Worm (Caenorhabditis elegans) whole organism, L1 larva: ENCODE data around the gene C34C12.7.
A peak's percentile ranks its signal among the peaks of the same experiment; 100 is the strongest.

Experiments
- aha-1 ChIP-seq: fragments of 150-350 bp; optimal IDR thresholded peaks from 2 replicates; lab custom pipeline; 2014; ENCODE audit warnings: missing biosample characterization, missing genetic modification characterization
- dpl-1 ChIP-seq, 3 experiments: fragments of 150-350 bp in 2 of 3; sonication (generic microtip) in 1 of 3; optimal IDR thresholded peaks; 2 replicates each; lab custom pipeline; 2014 to 2017; ENCODE audit warnings: missing biosample characterization in 3 of 3, missing genetic modification characterization in 3 of 3, missing genetic modification reagents in 3 of 3
- elt-2 ChIP-seq: sonication (generic microtip); optimal IDR thresholded peaks from 2 replicates; lab custom pipeline; 2016; ENCODE audit warnings: missing genetic modification characterization, mild to moderate bottlenecking, inconsistent platforms, missing compliant biosample characterization, missing genetic modification reagents
- ets-5 ChIP-seq: fragments of 200-800 bp; sonication (Bioruptor generic); IDR thresholded peaks from 2 replicates; pipeline ENCODE4 v1.3.6; 2022; ENCODE audit warnings: missing genetic modification characterization, missing compliant biosample characterization
- hlh-17 ChIP-seq: fragments of 200-800 bp; sonication (Bioruptor generic); optimal IDR thresholded peaks from 2 replicates; lab custom pipeline; 2018; ENCODE audit warnings: missing genetic modification characterization, mild to moderate bottlenecking, missing compliant biosample characterization, moderate library complexity, borderline replicate concordance
- lin-35 ChIP-seq, 2 experiments: fragments of 150-350 bp; optimal IDR thresholded peaks; 2 replicates each; lab custom pipeline; 2014; ENCODE audit warnings: missing biosample characterization in 2 of 2, missing genetic modification characterization in 2 of 2, missing genetic modification reagents in 2 of 2
- lsy-2 ChIP-seq, 2 experiments: fragments of 150-350 bp; optimal IDR thresholded peaks; 2 replicates each; lab custom pipeline; 2014; ENCODE audit warnings: missing biosample characterization in 2 of 2, missing genetic modification characterization in 2 of 2
- mep-1 ChIP-seq: fragments of 150-350 bp; optimal IDR thresholded peaks from 2 replicates; lab custom pipeline; 2014; ENCODE audit warnings: missing biosample characterization, missing genetic modification characterization
- nhr-12 ChIP-seq: sonication (generic microtip); optimal IDR thresholded peaks from 2 replicates; lab custom pipeline; 2017; ENCODE audit warnings: missing biosample characterization, missing genetic modification characterization
- nhr-77 ChIP-seq: fragments of 150-350 bp; optimal IDR thresholded peaks from 2 replicates; lab custom pipeline; 2014; ENCODE audit warnings: missing biosample characterization, missing genetic modification characterization
- skn-1 ChIP-seq: fragments of 150-350 bp; optimal IDR thresholded peaks from 2 replicates; lab custom pipeline; 2014; ENCODE audit warnings: missing biosample characterization, missing genetic modification characterization
- unc-62 ChIP-seq: fragments of 150-350 bp; optimal IDR thresholded peaks from 2 replicates; lab custom pipeline; 2014; ENCODE audit warnings: missing biosample characterization, missing genetic modification reagents, missing genetic modification characterization
- unc-86 ChIP-seq: sonication (generic microtip); optimal IDR thresholded peaks from 2 replicates; lab custom pipeline; 2016; ENCODE audit warnings: missing genetic modification characterization, missing compliant biosample characterization
- vab-15 ChIP-seq: sonication (generic microtip); optimal IDR thresholded peaks from 2 replicates; lab custom pipeline; 2017; ENCODE audit warnings: missing genotype, mild to moderate bottlenecking, missing genetic modification characterization, missing compliant biosample characterization

- TF ChIP-seq ets-5 (GFP tag; lab: Robert Waterston, UW), result no peak
- TF ChIP-seq unc-86, result no peak
- no peak for TF ChIP-seq skn-1 (tag; lab: Kevin White, UChicago)
- TF ChIP-seq mep-1 (tag; lab: Kevin White, UChicago), result no peak
- TF ChIP-seq nhr-12 (tag; lab: Kevin White, UChicago), result no peak
- no peak for TF ChIP-seq elt-2 (tag; lab: Kevin White, UChicago)
- no peak for TF ChIP-seq lin-35 (GFP tag; optimal IDR thresholded peaks at IDR 0.05; lab: Kevin White, UChicago)
- TF ChIP-seq dpl-1 (GFP tag; optimal IDR thresholded peaks at IDR 0.05; lab: Kevin White, UChicago), result no peak
- TF ChIP-seq lsy-2 (tag; optimal IDR thresholded peaks at IDR 0.05; lab: Kevin White, UChicago), result peak in 1 of 2 experiments; percentile 38
- no peak for TF ChIP-seq aha-1 (tag; lab: Kevin White, UChicago)
- no peak for TF ChIP-seq vab-15 (tag; lab: Kevin White, UChicago)
- no peak for TF ChIP-seq unc-62 (GFP tag; lab: Kevin White, UChicago)
- TF ChIP-seq hlh-17, result no peak
- no peak for TF ChIP-seq nhr-77
Observed at ce11 chrIII:3502215-3502838, 14.2 kb upstream of the C34C12.7 start, which contains the start of gene M01F1.8.
